Fruit fly (Drosophila melanogaster) whole organism, adult: Measurements from ENCODE around the gene Daao2.
A peak's percentile ranks its signal among the peaks of the same experiment; 100 is the strongest.

Experiments
- CG11617 ChIP-seq: fragments of 200-800 bp; sonication (Bioruptor generic); optimal IDR thresholded peaks from 2 replicates; lab custom pipeline; 2017; ENCODE audit warnings: mild to moderate bottlenecking, missing biosample characterization, missing genetic modification reagents, missing genetic modification characterization
- CG12768 ChIP-seq: fragments of 200-800 bp; sonication (Bioruptor generic); optimal IDR thresholded peaks from 2 replicates; lab custom pipeline; 2017; ENCODE audit warnings: missing biosample characterization, missing genetic modification characterization, mild to moderate bottlenecking, moderate library complexity, missing genetic modification reagents
- CG14711 ChIP-seq: fragments of 200-800 bp; sonication (Bioruptor generic); optimal IDR thresholded peaks from 2 replicates; lab custom pipeline; 2018; ENCODE audit warnings: missing biosample characterization, mild to moderate bottlenecking, missing genetic modification characterization, moderate library complexity
- CG1620 ChIP-seq: fragments of 200-800 bp; sonication (Bioruptor generic); optimal IDR thresholded peaks from 2 replicates; lab custom pipeline; 2016; ENCODE audit warnings: missing biosample characterization, missing genetic modification characterization
- CG33017 ChIP-seq: fragments of 200-800 bp; sonication (Bioruptor generic); optimal IDR thresholded peaks from 2 replicates; lab custom pipeline; 2018; ENCODE audit warnings: missing biosample characterization, mild to moderate bottlenecking, missing genetic modification characterization, moderate library complexity
- CG5204 ChIP-seq: fragments of 200-800 bp; sonication (Bioruptor generic); optimal IDR thresholded peaks from 2 replicates; lab custom pipeline; 2016; ENCODE audit warnings: missing biosample characterization, missing genetic modification characterization
- CG7045 ChIP-seq: fragments of 200-800 bp; sonication (Bioruptor generic); optimal IDR thresholded peaks from 2 replicates; lab custom pipeline; 2017; ENCODE audit warnings: missing biosample characterization, mild to moderate bottlenecking, missing genetic modification characterization
- CG7101 ChIP-seq: fragments of 200-800 bp; sonication (Bioruptor generic); optimal IDR thresholded peaks from 2 replicates; lab custom pipeline; 2018; ENCODE audit warnings: missing biosample characterization, mild to moderate bottlenecking, missing genetic modification characterization, moderate library complexity
- Clk ChIP-seq: fragments of 200-800 bp; sonication (Bioruptor generic); optimal IDR thresholded peaks from 2 replicates; lab custom pipeline; 2017; ENCODE audit warnings: missing biosample characterization, missing genetic modification characterization
- Crg-1 ChIP-seq: fragments of 200-800 bp; sonication (Bioruptor generic); optimal IDR thresholded peaks from 2 replicates; lab custom pipeline; 2016; ENCODE audit warnings: missing biosample characterization, missing genetic modification characterization
- Hr96 ChIP-seq: fragments of 200-800 bp; sonication (Bioruptor generic); optimal IDR thresholded peaks from 2 replicates; lab custom pipeline; 2016; ENCODE audit warnings: missing biosample characterization, missing genetic modification characterization
- Mnt ChIP-seq: fragments of 200-800 bp; sonication (Bioruptor generic); optimal IDR thresholded peaks from 2 replicates; lab custom pipeline; 2016; ENCODE audit warnings: missing biosample characterization, mild to moderate bottlenecking, missing genetic modification characterization
- bab1 ChIP-seq: fragments of 200-800 bp; sonication (Bioruptor generic); optimal IDR thresholded peaks from 3 replicates; lab custom pipeline; 2019; ENCODE audit warnings: missing biosample characterization, mild to moderate bottlenecking, missing genetic modification characterization, moderate library complexity
- cic ChIP-seq: fragments of 200-800 bp; sonication (Bioruptor generic); optimal IDR thresholded peaks from 2 replicates; lab custom pipeline; 2017; ENCODE audit warnings: missing biosample characterization, mild to moderate bottlenecking, missing genetic modification characterization, moderate library complexity
- cnc ChIP-seq, 2 experiments: fragments of >200 bp; optimal IDR thresholded peaks; 2 replicates each; lab custom pipeline; 2017
- kay ChIP-seq: fragments of 200-800 bp; sonication (Bioruptor generic); peaks from one replicate; lab custom pipeline; 2016; ENCODE audit warnings: missing biosample characterization, missing genetic modification characterization, borderline replicate concordance
- ovo ChIP-seq: fragments of 200-800 bp; sonication (Bioruptor generic); optimal IDR thresholded peaks from 2 replicates; lab custom pipeline; 2016; ENCODE audit warnings: missing biosample characterization, missing genetic modification characterization
- pad ChIP-seq: fragments of 200-800 bp; sonication (Bioruptor generic); optimal IDR thresholded peaks from 3 replicates; lab custom pipeline; 2017; ENCODE audit warnings: missing biosample characterization, missing genetic modification characterization, mild to moderate bottlenecking, moderate library complexity, missing genetic modification reagents
- tj ChIP-seq: fragments of 200-800 bp; sonication (Bioruptor generic); optimal IDR thresholded peaks from 3 replicates; lab custom pipeline; 2017; ENCODE audit warnings: missing biosample characterization, mild to moderate bottlenecking, missing genetic modification characterization, moderate library complexity
- toe ChIP-seq: fragments of 200-800 bp; sonication (Bioruptor generic); optimal IDR thresholded peaks from 2 replicates; lab custom pipeline; 2016; ENCODE audit warnings: missing biosample characterization, missing genetic modification characterization

Daao2 gene

DNA sequence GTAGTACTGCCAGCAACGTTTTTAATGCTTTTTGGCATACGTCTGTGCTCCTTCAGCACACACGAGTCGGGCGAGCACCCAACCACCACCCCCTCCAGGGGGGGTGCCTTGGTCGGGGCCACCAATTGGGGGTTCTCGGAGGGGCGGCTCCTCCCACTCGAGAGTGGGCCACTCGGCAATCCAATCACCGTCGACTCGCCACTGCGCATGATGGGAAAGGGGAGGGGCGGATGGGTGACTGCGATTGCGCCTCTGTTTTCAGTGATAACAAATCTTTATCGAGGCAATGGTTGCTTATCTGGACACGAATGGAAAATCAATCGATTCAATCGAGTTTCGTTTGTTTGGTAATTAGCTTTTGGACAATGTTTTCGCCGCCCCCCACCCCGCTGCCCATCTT, 14.7 kb downstream of the Daao2 start:
- TF ChIP-seq CG7045 (no peak), cic (no peak), Hr96 (GFP tag; lab: Kevin White, UChicago) (no peak), Crg-1 (GFP tag; lab: Kevin White, UChicago) (no peak), pad (peak; percentile 25), CG14711 (no peak), kay (GFP tag; lab: Kevin White, UChicago) (no peak)

DNA sequence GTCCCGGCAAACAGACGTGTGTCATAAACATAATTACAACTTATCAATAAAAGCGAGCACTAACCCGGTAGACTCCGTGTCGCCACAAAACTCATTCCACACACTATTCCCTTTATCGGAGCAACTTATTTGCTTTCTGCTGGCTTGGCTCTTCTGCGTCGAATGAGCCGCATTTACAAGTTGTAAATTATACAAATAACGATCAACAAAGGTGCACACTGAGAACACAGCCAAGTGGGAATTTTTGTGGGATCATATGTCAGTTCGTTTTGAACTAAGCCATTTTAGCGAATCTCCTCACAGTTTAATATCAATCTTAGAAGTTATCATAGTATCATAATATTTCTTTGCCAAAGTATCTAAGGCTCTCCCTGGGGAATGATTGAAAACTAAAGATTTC, 15.5 kb downstream of the Daao2 start:
- TF ChIP-seq cic, result no peak
- no peak for TF ChIP-seq Crg-1 (GFP tag; lab: Kevin White, UChicago)
- no peak for TF ChIP-seq tj (GFP tag; lab: Kevin White, UChicago)
- TF ChIP-seq kay (GFP tag; lab: Kevin White, UChicago), result no peak
- no peak for TF ChIP-seq CG14711
- TF ChIP-seq CG7101, result no peak
- no peak for TF ChIP-seq Hr96 (GFP tag; lab: Kevin White, UChicago)
- no peak for TF ChIP-seq bab1 (GFP tag; lab: Kevin White, UChicago)
- no peak for TF ChIP-seq pad
- no peak for TF ChIP-seq ovo (GFP tag; lab: Kevin White, UChicago)
- TF ChIP-seq CG33017 (tag; lab: Kevin White, UChicago), result no peak
- no peak for TF ChIP-seq CG5204 (GFP tag; lab: Kevin White, UChicago)
- TF ChIP-seq CG7045, result no peak
- no peak for TF ChIP-seq cnc (optimal IDR thresholded peaks at IDR 0.05; lab: Kevin White, UChicago)
- no peak for TF ChIP-seq Clk (GFP tag; lab: Kevin White, UChicago)
- no peak for TF ChIP-seq CG1620
- TF ChIP-seq Mnt (GFP tag; lab: Kevin White, UChicago), result no peak
- no peak for TF ChIP-seq CG12768

DNA sequence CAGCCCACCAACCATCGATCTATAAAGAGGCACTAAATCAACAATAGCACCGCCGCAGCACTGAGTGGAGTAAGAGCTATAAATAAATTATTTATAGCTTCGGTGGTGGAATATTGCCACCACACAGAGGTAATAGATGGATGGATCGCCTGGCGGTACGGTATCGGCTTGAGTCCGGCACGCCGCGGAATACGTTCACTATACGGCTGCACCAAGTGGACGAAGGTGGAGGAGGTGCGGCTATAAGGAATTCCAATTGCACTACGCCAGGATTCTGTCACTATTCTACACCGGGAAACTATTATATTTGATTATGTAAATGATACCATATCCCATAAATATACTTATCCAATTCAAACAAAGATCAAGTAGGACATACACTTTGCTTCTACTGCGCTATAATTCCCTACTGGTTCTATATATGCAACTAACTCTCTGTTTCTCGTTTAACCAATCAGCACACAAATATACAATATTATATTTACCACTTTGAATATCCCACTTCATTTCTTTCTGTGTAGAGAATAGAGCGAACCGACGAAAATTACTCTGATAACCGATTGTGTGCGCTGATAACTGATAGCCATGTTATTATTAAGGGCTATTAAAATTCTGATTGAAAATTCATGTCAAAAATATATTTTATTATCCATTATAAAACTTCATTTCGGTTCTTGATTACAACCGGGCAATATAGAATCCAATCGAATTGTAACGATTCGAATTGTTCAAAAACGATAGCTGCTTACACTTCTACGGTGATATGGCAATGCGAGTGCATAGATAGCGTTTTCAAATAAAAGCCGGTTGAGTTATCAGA, 16.6 kb downstream of the Daao2 start:
- no peak for TF ChIP-seq CG1620
- TF ChIP-seq CG33017 (tag; lab: Kevin White, UChicago), result peak; percentile 35

DNA sequence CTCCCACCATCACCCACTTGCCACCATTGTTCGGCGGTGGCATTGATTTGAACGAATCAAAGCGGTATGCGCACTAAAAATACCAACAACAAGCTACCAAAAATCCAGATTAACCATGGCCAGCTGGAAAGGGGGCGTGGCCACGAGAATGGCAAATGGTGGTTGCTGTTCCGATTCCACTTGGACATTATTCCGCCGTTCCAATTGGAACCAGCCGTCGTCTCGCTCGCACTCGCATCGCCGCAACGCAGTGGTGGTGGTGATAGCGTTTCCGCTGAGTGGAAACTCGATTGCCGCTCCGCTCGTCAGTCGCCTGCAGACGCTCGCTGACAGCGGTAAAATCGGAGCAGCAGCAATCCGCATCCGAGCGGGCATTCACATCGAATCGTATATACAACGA, 18.8 kb downstream of the Daao2 start, which contains the start of gene sens-2:
Gene sens-2, plus strand, starts transcription at position 304 of the 400 bp plus-strand sequence.
- TF ChIP-seq Hr96 (GFP tag; lab: Kevin White, UChicago), result no peak
- TF ChIP-seq CG33017 (tag; lab: Kevin White, UChicago), result no peak
- TF ChIP-seq CG7101, result no peak
- no peak for TF ChIP-seq toe (GFP tag; lab: Kevin White, UChicago)
- no peak for TF ChIP-seq CG14711
- TF ChIP-seq cnc (optimal IDR thresholded peaks at IDR 0.05; lab: Kevin White, UChicago), result no peak
- no peak for TF ChIP-seq CG7045

DNA sequence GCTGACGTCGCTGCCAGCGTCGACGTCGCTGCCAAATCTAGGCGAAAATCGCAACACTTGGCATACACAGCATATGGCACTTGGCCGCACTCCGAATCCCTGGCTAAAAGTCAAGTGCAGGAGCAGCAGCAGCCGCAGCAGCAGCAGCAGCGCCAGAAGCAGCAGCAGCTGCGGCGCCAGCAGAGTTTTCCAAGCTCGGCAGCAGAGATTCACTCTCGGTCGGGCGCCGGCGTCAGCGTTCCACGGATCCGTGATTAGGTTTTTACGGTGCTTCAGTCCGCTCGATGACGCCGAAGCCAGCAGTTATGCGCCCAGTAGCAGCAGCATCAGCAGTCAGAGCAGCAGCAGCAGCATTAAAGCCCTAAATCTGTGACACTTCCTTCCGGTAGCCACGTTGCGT, 19.2 kb downstream of the Daao2 start:
- TF ChIP-seq CG7101 (no peak), Clk (GFP tag; lab: Kevin White, UChicago) (no peak), pad (no peak), cnc (optimal IDR thresholded peaks at IDR 0.05; lab: Kevin White, UChicago) (no peak), CG12768 (no peak), CG5204 (GFP tag; lab: Kevin White, UChicago) (no peak), CG11617 (GFP tag; lab: Kevin White, UChicago) (no peak), CG33017 (tag; lab: Kevin White, UChicago) (no peak)

DNA sequence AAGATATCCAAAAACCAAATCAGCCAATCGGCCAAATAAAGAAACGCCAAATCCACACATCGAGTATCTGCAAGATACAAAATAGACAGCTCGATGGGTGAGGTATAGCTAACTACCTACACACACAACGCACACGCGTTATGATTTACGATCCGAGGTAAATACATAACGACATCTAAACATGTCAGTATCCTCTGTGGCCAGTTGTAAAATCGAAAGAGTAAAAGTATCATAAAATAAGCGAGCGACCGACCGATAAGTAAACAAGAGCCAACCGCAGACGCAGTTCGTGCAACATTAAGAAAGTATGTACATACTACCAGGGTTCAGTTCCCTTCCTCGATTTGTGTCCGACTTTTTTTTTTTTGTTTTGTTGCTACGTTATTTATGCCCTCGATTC, 23.5 kb downstream of the Daao2 start:
- TF ChIP-seq Crg-1 (GFP tag; lab: Kevin White, UChicago) (no peak), cnc (optimal IDR thresholded peaks at IDR 0.05; lab: Kevin White, UChicago) (no peak), toe (GFP tag; lab: Kevin White, UChicago) (no peak), tj (GFP tag; lab: Kevin White, UChicago) (no peak), CG33017 (tag; lab: Kevin White, UChicago) (no peak)

DNA sequence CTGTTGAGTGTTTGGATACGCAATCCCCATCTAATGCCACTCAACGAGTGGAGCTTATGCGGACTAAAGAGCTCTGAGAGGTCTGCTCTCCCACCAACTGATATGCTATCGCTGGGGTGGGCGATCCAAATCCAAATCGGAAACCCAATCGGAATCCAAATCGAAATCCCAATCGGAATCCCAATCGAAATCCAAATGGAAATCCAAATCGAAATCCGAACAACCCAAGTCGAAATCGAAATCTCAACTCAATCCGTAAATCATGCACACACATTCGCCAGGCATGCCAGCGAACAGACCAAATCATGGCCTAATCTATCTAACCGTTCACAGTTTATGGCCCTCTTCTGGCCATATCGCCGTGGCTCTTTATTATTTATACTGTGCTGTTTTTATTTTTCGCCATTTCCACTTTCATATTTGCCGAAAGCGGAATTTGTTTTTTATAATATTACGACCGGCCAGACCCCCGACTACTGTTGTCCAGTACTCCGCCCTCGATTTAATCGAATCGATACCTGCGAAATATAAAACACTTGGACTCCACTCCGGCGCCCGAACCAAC, 24.8 kb downstream of the Daao2 start:
- TF ChIP-seq CG1620, result no peak
- TF ChIP-seq Hr96 (GFP tag; lab: Kevin White, UChicago), result no peak
- TF ChIP-seq kay (GFP tag; lab: Kevin White, UChicago), result no peak
- TF ChIP-seq cnc (optimal IDR thresholded peaks at IDR 0.05; lab: Kevin White, UChicago), result no peak
- TF ChIP-seq CG11617 (GFP tag; lab: Kevin White, UChicago), result no peak
- no peak for TF ChIP-seq Mnt (GFP tag; lab: Kevin White, UChicago)
- TF ChIP-seq CG33017 (tag; lab: Kevin White, UChicago), result no peak
- no peak for TF ChIP-seq toe (GFP tag; lab: Kevin White, UChicago)
- TF ChIP-seq CG14711, result no peak
- TF ChIP-seq tj (GFP tag; lab: Kevin White, UChicago), result no peak
- no peak for TF ChIP-seq CG7101
- no peak for TF ChIP-seq CG5204 (GFP tag; lab: Kevin White, UChicago)
- no peak for TF ChIP-seq CG7045
- TF ChIP-seq Crg-1 (GFP tag; lab: Kevin White, UChicago), result no peak
- TF ChIP-seq cic, result no peak
